Fruit fly (Drosophila melanogaster) whole organism, pupa: ENCODE data around the gene CG16865.

Source experiments
- CG10348 ChIP-seq: fragments of 200-800 bp; sonication (Bioruptor generic); IDR thresholded peaks from 2 replicates; pipeline ENCODE4 v1.3.6; 2022; ENCODE audit warnings: missing biosample characterization, missing genetic modification characterization
- CG12605 ChIP-seq: fragments of 200-800 bp; sonication (Bioruptor generic); IDR thresholded peaks from 2 replicates; pipeline ENCODE4 v1.3.6; 2022; ENCODE audit warnings: missing biosample characterization, missing genetic modification characterization
- CG13204 ChIP-seq: fragments of 200-800 bp; sonication (Bioruptor generic); optimal IDR thresholded peaks from 2 replicates; lab custom pipeline; 2018; ENCODE audit warnings: missing biosample characterization, mild to moderate bottlenecking, missing genetic modification characterization, moderate library complexity
- CG14655 ChIP-seq: fragments of 200-800 bp; sonication (Bioruptor generic); optimal IDR thresholded peaks from 3 replicates; lab custom pipeline; 2017; ENCODE audit warnings: mild to moderate bottlenecking, missing biosample characterization, missing genetic modification reagents, missing genetic modification characterization
- CG15710 ChIP-seq: fragments of 200-800 bp; sonication (Bioruptor generic); optimal IDR thresholded peaks from 2 replicates; lab custom pipeline; 2018; ENCODE audit warnings: missing biosample characterization, mild to moderate bottlenecking, missing genetic modification characterization, moderate library complexity
- CG17806 ChIP-seq: fragments of 200-800 bp; sonication (Bioruptor generic); optimal IDR thresholded peaks from 2 replicates; lab custom pipeline; 2018; ENCODE audit warnings: missing biosample characterization, mild to moderate bottlenecking, missing genetic modification characterization, moderate library complexity
- CG32121 ChIP-seq: fragments of 200-800 bp; sonication (Bioruptor generic); IDR thresholded peaks from 2 replicates; pipeline ENCODE4 v1.3.6; 2022; ENCODE audit warnings: missing biosample characterization, missing genetic modification characterization
- CG34367 ChIP-seq: fragments of 200-800 bp; sonication (Bioruptor generic); optimal IDR thresholded peaks from 2 replicates; lab custom pipeline; 2018; ENCODE audit warnings: missing biosample characterization, mild to moderate bottlenecking, missing genetic modification characterization
- CG4496 ChIP-seq: fragments of 200-800 bp; sonication (Bioruptor generic); IDR thresholded peaks from 3 replicates; pipeline ENCODE4 v1.3.6; 2022; ENCODE audit warnings: missing biosample characterization, missing genetic modification characterization
- CG8159 ChIP-seq: fragments of 200-800 bp; sonication (Bioruptor generic); optimal IDR thresholded peaks from 3 replicates; lab custom pipeline; 2018; ENCODE audit warnings: missing biosample characterization, mild to moderate bottlenecking, missing genetic modification characterization, moderate library complexity
- CG8301 ChIP-seq: fragments of 200-800 bp; sonication (Bioruptor generic); optimal IDR thresholded peaks from 2 replicates; lab custom pipeline; 2018; ENCODE audit warnings: missing biosample characterization, mild to moderate bottlenecking, missing genetic modification characterization
- CG9948 ChIP-seq: fragments of 200-800 bp; sonication (Bioruptor generic); optimal IDR thresholded peaks from 2 replicates; lab custom pipeline; 2018; ENCODE audit warnings: missing biosample characterization, mild to moderate bottlenecking, missing genetic modification characterization, moderate library complexity
- D1 ChIP-seq: fragments of 200-800 bp; sonication (Bioruptor generic); optimal IDR thresholded peaks from 2 replicates; lab custom pipeline; 2018; ENCODE audit warnings: missing biosample characterization, mild to moderate bottlenecking, missing genetic modification characterization, moderate library complexity
- EcR ChIP-seq: fragments of 200-800 bp; sonication (Bioruptor generic); optimal IDR thresholded peaks from 3 replicates; lab custom pipeline; 2019; ENCODE audit warnings: missing biosample characterization, missing genetic modification characterization, mild to moderate bottlenecking, moderate library complexity, missing genetic modification reagents
- Ets98B ChIP-seq: fragments of 200-800 bp; sonication (Bioruptor generic); IDR thresholded peaks from 2 replicates; pipeline ENCODE4 v1.3.6; 2022; ENCODE audit warnings: missing biosample characterization, missing genetic modification characterization
- Pif1A ChIP-seq: fragments of 200-800 bp; sonication (Bioruptor generic); optimal IDR thresholded peaks from 3 replicates; lab custom pipeline; 2016; ENCODE audit warnings: missing biosample characterization, missing genetic modification characterization
- Pif1B ChIP-seq: fragments of 200-800 bp; sonication (Bioruptor generic); optimal IDR thresholded peaks from 3 replicates; lab custom pipeline; 2016; ENCODE audit warnings: missing biosample characterization, missing genetic modification characterization
- Snoo ChIP-seq: fragments of 200-800 bp; sonication (Bioruptor generic); optimal IDR thresholded peaks from 3 replicates; lab custom pipeline; 2017; ENCODE audit warnings: missing biosample characterization, mild to moderate bottlenecking, missing genetic modification characterization, inconsistent platforms
- fd96Ca ChIP-seq: fragments of 200-800 bp; sonication (Bioruptor generic); IDR thresholded peaks from 3 replicates; pipeline ENCODE4 v1.3.6; 2022; ENCODE audit warnings: missing biosample characterization, missing genetic modification characterization
- gl ChIP-seq: fragments of 200-800 bp; sonication (Bioruptor generic); optimal IDR thresholded peaks from 2 replicates; lab custom pipeline; 2018; ENCODE audit warnings: missing biosample characterization, mild to moderate bottlenecking, missing genetic modification characterization
- rn ChIP-seq: fragments of 200-800 bp; sonication (Bioruptor generic); IDR thresholded peaks from 2 replicates; pipeline ENCODE4 v1.3.6; 2022; ENCODE audit warnings: missing biosample characterization, missing genetic modification characterization

Gene CG16865

dm6 chr2L:13841508-13841907, 30.2 kb downstream of the CG16865 start, which contains the start of gene CG33307:
Gene CG33307, minus strand, starts transcription at chr2L:13841520.
- TF ChIP-seq rn (GFP tag; lab: Robert Waterston, UW), result no peak
- no peak for TF ChIP-seq CG10348 (GFP tag; lab: Robert Waterston, UW)
- no peak for TF ChIP-seq D1 (tag; lab: Kevin White, UChicago)
- no peak for TF ChIP-seq CG34367 (tag; lab: Kevin White, UChicago)
- no peak for TF ChIP-seq CG9948 (tag; lab: Kevin White, UChicago)
- TF ChIP-seq CG8159 (tag; lab: Kevin White, UChicago), result no peak
- no peak for TF ChIP-seq CG8301 (tag; lab: Kevin White, UChicago)
- no peak for TF ChIP-seq Snoo (tag; lab: Kevin White, UChicago)
- TF ChIP-seq Ets98B (GFP tag; lab: Robert Waterston, UW), result no peak
- no peak for TF ChIP-seq CG13204
- no peak for TF ChIP-seq CG32121 (GFP tag; lab: Robert Waterston, UW)
- TF ChIP-seq Pif1A (GFP tag; lab: Kevin White, UChicago), result no peak
- no peak for TF ChIP-seq CG17806 (tag; lab: Kevin White, UChicago)
- no peak for TF ChIP-seq EcR (GFP tag; lab: Kevin White, UChicago)
- no peak for TF ChIP-seq CG12605
- no peak for TF ChIP-seq fd96Ca (GFP tag; lab: Robert Waterston, UW)

dm6 chr2L:13842078-13842477, 30.8 kb downstream of the CG16865 start:
- peak; percentile 29 for TF ChIP-seq D1 (tag; lab: Kevin White, UChicago)
- no peak for TF ChIP-seq fd96Ca (GFP tag; lab: Robert Waterston, UW)
- TF ChIP-seq, all 21 proteins: peak for 1

dm6 chr2L:13842572-13842971, 31.2 kb downstream of the CG16865 start:
- no peak for TF ChIP-seq rn (GFP tag; lab: Robert Waterston, UW)
- no peak for TF ChIP-seq Pif1A (GFP tag; lab: Kevin White, UChicago)
- no peak for TF ChIP-seq CG13204
- no peak for TF ChIP-seq CG4496 (GFP tag; lab: Robert Waterston, UW)
- no peak for TF ChIP-seq fd96Ca (GFP tag; lab: Robert Waterston, UW)
- TF ChIP-seq CG10348 (GFP tag; lab: Robert Waterston, UW), result no peak
- no peak for TF ChIP-seq CG32121 (GFP tag; lab: Robert Waterston, UW)
- no peak for TF ChIP-seq CG14655 (GFP tag; lab: Kevin White, UChicago)
- no peak for TF ChIP-seq CG12605
- no peak for TF ChIP-seq Pif1B (GFP tag; lab: Kevin White, UChicago)
- TF ChIP-seq EcR (GFP tag; lab: Kevin White, UChicago), result no peak

- no peak for TF ChIP-seq D1 (tag; lab: Kevin White, UChicago)
- TF ChIP-seq, all 21 proteins: peak for 0
Measured at dm6 chr2L:13843692-13844284, 32.5 kb downstream of the CG16865 start, which contains the start of gene CG33306. Gene CG33306, minus strand, starts transcription at chr2L:13843742.

dm6 chr2L:13845178-13845577, 33.9 kb downstream of the CG16865 start, which contains the start of gene CG8997:
Gene CG8997, minus strand, starts transcription at chr2L:13845325.
- TF ChIP-seq gl, result no peak
- TF ChIP-seq CG13204, result no peak
- no peak for TF ChIP-seq CG14655 (GFP tag; lab: Kevin White, UChicago)
- TF ChIP-seq CG4496 (GFP tag; lab: Robert Waterston, UW), result no peak
- no peak for TF ChIP-seq EcR (GFP tag; lab: Kevin White, UChicago)

- TF ChIP-seq CG8301 (tag; lab: Kevin White, UChicago), result no peak
Measured at dm6 chr2L:13846239-13846802, 35.0 kb downstream of the CG16865 start, which contains the start of gene CG7916. Gene CG7916, plus strand, starts transcription at chr2L:13846752.

dm6 chr2L:13847625-13848024, 36.3 kb downstream of the CG16865 start, which contains the start of gene CG7953:
Gene CG7953, plus strand, starts transcription at chr2L:13847925.
- no peak for TF ChIP-seq CG34367 (tag; lab: Kevin White, UChicago)
- TF ChIP-seq Ets98B (GFP tag; lab: Robert Waterston, UW), result no peak
- no peak for TF ChIP-seq CG8301 (tag; lab: Kevin White, UChicago)
- no peak for TF ChIP-seq CG8159 (tag; lab: Kevin White, UChicago)
- no peak for TF ChIP-seq fd96Ca (GFP tag; lab: Robert Waterston, UW)
- no peak for TF ChIP-seq CG17806 (tag; lab: Kevin White, UChicago)

dm6 chr2L:13849125-13849524, 37.8 kb downstream of the CG16865 start, which contains the start of gene CG7968:
Gene CG7968, plus strand, starts transcription at chr2L:13849400.
- no peak for TF ChIP-seq CG15710
- no peak for TF ChIP-seq Pif1A (GFP tag; lab: Kevin White, UChicago)
- no peak for TF ChIP-seq CG13204
- TF ChIP-seq Pif1B (GFP tag; lab: Kevin White, UChicago), result no peak
- TF ChIP-seq CG10348 (GFP tag; lab: Robert Waterston, UW), result no peak
- TF ChIP-seq CG32121 (GFP tag; lab: Robert Waterston, UW), result no peak
- TF ChIP-seq CG17806 (tag; lab: Kevin White, UChicago), result no peak
- TF ChIP-seq EcR (GFP tag; lab: Kevin White, UChicago), result no peak
- no peak for TF ChIP-seq gl
- TF ChIP-seq CG8159 (tag; lab: Kevin White, UChicago), result no peak
- TF ChIP-seq CG12605, result no peak
- TF ChIP-seq D1 (tag; lab: Kevin White, UChicago), result no peak
- no peak for TF ChIP-seq rn (GFP tag; lab: Robert Waterston, UW)
- TF ChIP-seq Snoo (tag; lab: Kevin White, UChicago), result no peak
- no peak for TF ChIP-seq CG9948 (tag; lab: Kevin White, UChicago)
- TF ChIP-seq CG14655 (GFP tag; lab: Kevin White, UChicago), result no peak
